Worm (Caenorhabditis elegans): ENCODE data around the gene Y61A9LA.3.

Gene Y61A9LA.3

DNA sequence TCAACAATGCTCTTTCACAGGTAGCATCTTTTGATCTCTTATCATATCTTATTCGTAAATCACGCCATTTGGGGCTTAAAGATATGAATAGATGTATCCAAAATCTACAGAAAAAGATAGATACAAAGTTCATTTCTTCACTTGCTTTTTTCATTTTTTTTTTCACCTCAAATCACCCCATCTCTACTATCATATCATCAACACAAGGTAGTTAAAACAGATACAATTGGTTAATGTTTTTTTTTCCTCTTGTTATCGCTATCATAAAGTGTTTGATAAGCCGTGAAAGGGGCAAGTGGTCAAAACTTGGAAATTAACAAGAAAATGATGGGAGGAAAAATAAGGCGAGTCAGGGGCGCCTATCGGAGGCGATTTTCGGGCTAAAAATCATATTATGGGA, 59.3 kb downstream of the Y61A9LA.3 start:
- TF ChIP-seq nhr-28 (tag; optimal IDR thresholded peaks at IDR 0.05): no peak
- peak; percentile 21 for TF ChIP-seq R02D3.7 (tag; optimal IDR thresholded peaks at IDR 0.05)
- no peak for TF ChIP-seq sea-2 (GFP tag; optimal IDR thresholded peaks at IDR 0.05)
- peak; percentile 48 for TF ChIP-seq pqm-1 (tag; optimal IDR thresholded peaks at IDR 0.05)
- no peak for TF ChIP-seq eor-1 (tag; optimal IDR thresholded peaks at IDR 0.05)
- TF ChIP-seq elt-2 (tag; optimal IDR thresholded peaks at IDR 0.05): peak; percentile 77
- peak in 2 of 3 experiments; percentile 89 to 96 for TF ChIP-seq elt-3 (tag; optimal IDR thresholded peaks at IDR 0.05)
- TF ChIP-seq nhr-25 (tag; optimal IDR thresholded peaks at IDR 0.05): peak; percentile 10
- peak; percentile 15 for TF ChIP-seq nhr-43 (tag; optimal IDR thresholded peaks at IDR 0.05; ENCODE audit: poor library complexity, severe bottlenecking)
